Fruit fly (Drosophila melanogaster): ENCODE results near the gene Sgs8.

- TF ChIP-seq Atf-2 (GFP tag; optimal IDR thresholded peaks at IDR 0.05) (peak; percentile 1), kay (GFP tag; optimal IDR thresholded peaks at IDR 0.05) (no peak), Hsf (GFP tag; optimal IDR thresholded peaks at IDR 0.05) (peak; percentile 49), pnt (GFP tag; optimal IDR thresholded peaks at IDR 0.05) (peak; percentile 37), HLH54F (GFP tag; optimal IDR thresholded peaks at IDR 0.05) (peak; percentile 34), CG10321 (GFP tag; IDR thresholded peaks at IDR 0.05) (no peak), Dll (GFP tag; IDR thresholded peaks at IDR 0.05; ENCODE audit: partially characterized antibody) (no peak), nmo (GFP tag; optimal IDR thresholded peaks at IDR 0.05) (peak; percentile 65), dm (GFP tag; optimal IDR thresholded peaks at IDR 0.05) (no peak), Blimp-1 (GFP tag; optimal IDR thresholded peaks at IDR 0.05) (peak; percentile 52), seq (GFP tag; IDR thresholded peaks at IDR 0.05) (no peak), CG7839 (tag; optimal IDR thresholded peaks at IDR 0.05) (peak; percentile 62), CG33557 (GFP tag; optimal IDR thresholded peaks at IDR 0.05) (no peak), ATbp (GFP tag; optimal IDR thresholded peaks at IDR 0.05) (peak; percentile 37)
Observed at dm6 chr3L:11483135-11483534, 26.1 kb downstream of the Sgs8 start.
